Fruit fly (Drosophila melanogaster) whole organism, embryonic: Measurements from ENCODE around the gene Bili.

ENCODE experiments used
- Asciz ChIP-seq: fragments of 200-800 bp; sonication (Bioruptor generic); optimal IDR thresholded peaks from 2 replicates; lab custom pipeline; 2017; ENCODE audit warnings: missing biosample characterization, mild to moderate bottlenecking, missing genetic modification characterization, missing genetic modification reagents
- CG10462 ChIP-seq: fragments of 200-800 bp; sonication (Bioruptor generic); optimal IDR thresholded peaks from 2 replicates; lab custom pipeline; 2016; ENCODE audit warnings: missing biosample characterization, missing genetic modification characterization
- CG10979 ChIP-seq: fragments of 200-800 bp; sonication (Bioruptor generic); optimal IDR thresholded peaks from 2 replicates; lab custom pipeline; 2018; ENCODE audit warnings: missing biosample characterization, mild to moderate bottlenecking, missing genetic modification characterization, moderate library complexity
- CG11695 ChIP-seq: fragments of 200-800 bp; sonication (Bioruptor generic); IDR thresholded peaks from 3 replicates; pipeline ENCODE4 v1.3.6; 2022; ENCODE audit warnings: missing biosample characterization, missing genetic modification characterization
- CG11723 ChIP-seq: fragments of 200-800 bp; sonication (Bioruptor generic); optimal IDR thresholded peaks from 2 replicates; lab custom pipeline; 2017; ENCODE audit warnings: missing biosample characterization, mild to moderate bottlenecking, missing genetic modification characterization
- CG12219 ChIP-seq: fragments of 200-800 bp; sonication (Bioruptor generic); optimal IDR thresholded peaks from 3 replicates; lab custom pipeline; 2018; ENCODE audit warnings: missing biosample characterization, mild to moderate bottlenecking, missing genetic modification characterization
- CG12236 ChIP-seq: fragments of 200-800 bp; sonication (Bioruptor generic); optimal IDR thresholded peaks from 2 replicates; lab custom pipeline; 2016; ENCODE audit warnings: missing biosample characterization, missing genetic modification characterization
- CG14667 ChIP-seq: fragments of 200-800 bp; sonication (Bioruptor generic); IDR thresholded peaks from 2 replicates; pipeline ENCODE4 v1.3.6; 2022; ENCODE audit warnings: missing biosample characterization, missing genetic modification characterization
- CG15269 ChIP-seq: fragments of 200-800 bp; sonication (Bioruptor generic); optimal IDR thresholded peaks from 2 replicates; lab custom pipeline; 2018; ENCODE audit warnings: missing biosample characterization, mild to moderate bottlenecking, missing genetic modification characterization, moderate library complexity
- CG15696 ChIP-seq: fragments of 200-800 bp; sonication (Bioruptor generic); optimal IDR thresholded peaks from 2 replicates; lab custom pipeline; 2019; ENCODE audit warnings: missing biosample characterization, mild to moderate bottlenecking, missing genetic modification characterization, moderate library complexity
- CG17385 ChIP-seq: fragments of 200-800 bp; sonication (Bioruptor generic); optimal IDR thresholded peaks from 3 replicates; lab custom pipeline; 2018; ENCODE audit warnings: missing biosample characterization, mild to moderate bottlenecking, missing genetic modification characterization
- CG17912 ChIP-seq: fragments of 200-800 bp; sonication (Bioruptor generic); optimal IDR thresholded peaks from 2 replicates; lab custom pipeline; 2018; ENCODE audit warnings: missing biosample characterization, mild to moderate bottlenecking, missing genetic modification characterization
- CG2120 ChIP-seq: fragments of 200-800 bp; sonication (Bioruptor generic); optimal IDR thresholded peaks from 3 replicates; lab custom pipeline; 2016; ENCODE audit warnings: missing biosample characterization, missing genetic modification characterization
- CG2678 ChIP-seq: fragments of 200-800 bp; sonication (Bioruptor generic); optimal IDR thresholded peaks from 3 replicates; lab custom pipeline; 2019; ENCODE audit warnings: missing biosample characterization, mild to moderate bottlenecking, missing genetic modification characterization, moderate library complexity
- CG30403 ChIP-seq: fragments of 200-800 bp; sonication (Bioruptor generic); optimal IDR thresholded peaks from 3 replicates; lab custom pipeline; 2016; ENCODE audit warnings: missing biosample characterization, missing genetic modification characterization
- CG3065 ChIP-seq: fragments of 200-800 bp; sonication (Bioruptor generic); optimal IDR thresholded peaks from 2 replicates; lab custom pipeline; 2016; ENCODE audit warnings: missing biosample characterization, missing genetic modification characterization
- CG43689 ChIP-seq: fragments of 200-800 bp; sonication (Bioruptor generic); IDR thresholded peaks from 2 replicates; pipeline ENCODE4 v1.3.6; 2022; ENCODE audit warnings: missing biosample characterization, missing genetic modification characterization
- CG6175 ChIP-seq: fragments of 200-800 bp; sonication (Bioruptor generic); IDR thresholded peaks from 3 replicates; pipeline ENCODE4 v1.3.6; 2022; ENCODE audit warnings: missing biosample characterization, missing genetic modification characterization
- CG6272 ChIP-seq: fragments of 200-800 bp; sonication (Bioruptor generic); IDR thresholded peaks from 2 replicates; pipeline ENCODE4 v1.3.6; 2022; ENCODE audit warnings: missing biosample characterization, missing genetic modification characterization
- CG9437 ChIP-seq: fragments of 200-800 bp; sonication (Bioruptor generic); optimal IDR thresholded peaks from 2 replicates; lab custom pipeline; 2018; ENCODE audit warnings: missing biosample characterization, mild to moderate bottlenecking, missing genetic modification characterization
- Dll ChIP-seq: fragments of 200-800 bp; sonication (Bioruptor generic); IDR thresholded peaks from 4 replicates; pipeline ENCODE4 v1.3.6; 2022; ENCODE audit warnings: missing biosample characterization, missing genetic modification characterization; ENCODE audit not compliant: partially characterized antibody
- Dref ChIP-seq: fragments of 200-800 bp; sonication (Bioruptor generic); IDR thresholded peaks from 2 replicates; pipeline ENCODE4 v1.3.6; 2022; ENCODE audit warnings: missing biosample characterization, missing genetic modification characterization
- ERR ChIP-seq: fragments of 200-800 bp; sonication (Bioruptor generic); optimal IDR thresholded peaks from 2 replicates; lab custom pipeline; 2016; ENCODE audit warnings: missing biosample characterization, missing genetic modification characterization
- Ets97D ChIP-seq: fragments of 200-800 bp; sonication (Bioruptor generic); optimal IDR thresholded peaks from 3 replicates; lab custom pipeline; 2016; ENCODE audit warnings: missing biosample characterization, missing genetic modification characterization
- HLHmδ ChIP-seq: fragments of 200-800 bp; sonication (Bioruptor generic); optimal IDR thresholded peaks from 2 replicates; lab custom pipeline; 2018; ENCODE audit warnings: missing biosample characterization, mild to moderate bottlenecking, missing genetic modification characterization, moderate library complexity
- Hand ChIP-seq: fragments of 200-800 bp; sonication (Bioruptor generic); optimal IDR thresholded peaks from 2 replicates; lab custom pipeline; 2017; ENCODE audit warnings: mild to moderate bottlenecking, missing biosample characterization, missing genetic modification reagents, missing genetic modification characterization
- Kr ChIP-seq: fragments of 200-800 bp; sonication (Bioruptor generic); optimal IDR thresholded peaks from 2 replicates; lab custom pipeline; 2017; ENCODE audit warnings: missing biosample characterization, mild to moderate bottlenecking, missing genetic modification characterization
- MBD-R2 ChIP-seq: fragments of 200-800 bp; sonication (Bioruptor generic); IDR thresholded peaks from 2 replicates; pipeline ENCODE4 v1.3.6; 2022; ENCODE audit warnings: missing biosample characterization, missing genetic modification characterization
- Mad ChIP-seq: fragments of 200-800 bp; sonication (Bioruptor generic); optimal IDR thresholded peaks from 2 replicates; lab custom pipeline; 2016; ENCODE audit warnings: missing biosample characterization, missing genetic modification characterization
- NC2β ChIP-seq: fragments of 200-800 bp; sonication (Bioruptor generic); optimal IDR thresholded peaks from 2 replicates; lab custom pipeline; 2016; ENCODE audit warnings: missing biosample characterization, missing genetic modification characterization
- Nf-YC ChIP-seq: fragments of 200-800 bp; optimal IDR thresholded peaks from 3 replicates; lab custom pipeline; 2019; ENCODE audit warnings: missing biosample characterization, mild to moderate bottlenecking, missing genetic modification characterization, moderate library complexity
- Sry-δ ChIP-seq: fragments of 200-800 bp; sonication (Bioruptor generic); optimal IDR thresholded peaks from 2 replicates; lab custom pipeline; 2016; ENCODE audit warnings: missing biosample characterization, missing genetic modification characterization
- bcd ChIP-seq: fragments of 200-800 bp; sonication (Bioruptor generic); optimal IDR thresholded peaks from 2 replicates; lab custom pipeline; 2017; ENCODE audit warnings: missing biosample characterization, mild to moderate bottlenecking, missing genetic modification characterization
- bigmax ChIP-seq: fragments of 200-800 bp; sonication (Bioruptor generic); optimal IDR thresholded peaks from 2 replicates; lab custom pipeline; 2018; ENCODE audit warnings: missing biosample characterization, mild to moderate bottlenecking, missing genetic modification characterization
- bsh ChIP-seq, 2 experiments: fragments of 200-800 bp; sonication (Bioruptor generic); optimal IDR thresholded peaks; 2 replicates each; lab custom pipeline; 2017 to 2018; ENCODE audit warnings: mild to moderate bottlenecking in 2 of 2, missing biosample characterization in 2 of 2, missing genetic modification characterization in 2 of 2, moderate library complexity in 1 of 2
- caup ChIP-seq: fragments of 200-800 bp; sonication (Bioruptor generic); optimal IDR thresholded peaks from 3 replicates; lab custom pipeline; 2017; ENCODE audit warnings: missing biosample characterization, mild to moderate bottlenecking, missing genetic modification characterization, moderate library complexity; ENCODE audit not compliant: severe bottlenecking
- chif ChIP-seq, 2 experiments: fragments of 200-800 bp; sonication (Bioruptor generic); optimal IDR thresholded peaks; 3 replicates each; lab custom pipeline; 2016; ENCODE audit warnings: missing biosample characterization in 2 of 2, missing genetic modification characterization in 2 of 2
- dimm ChIP-seq: fragments of 200-800 bp; sonication (Bioruptor generic); IDR thresholded peaks from 2 replicates; pipeline ENCODE4 v1.3.6; 2022; ENCODE audit warnings: missing biosample characterization, missing genetic modification characterization
- dmrt11E ChIP-seq: fragments of 200-800 bp; sonication (Bioruptor generic); optimal IDR thresholded peaks from 3 replicates; lab custom pipeline; 2018; ENCODE audit warnings: missing biosample characterization, mild to moderate bottlenecking, missing genetic modification characterization, moderate library complexity
- esg ChIP-seq: fragments of 200-800 bp; sonication (Bioruptor generic); conservative IDR thresholded peaks from 2 replicates; pipeline ENCODE4 v1.3.6; 2022; ENCODE audit warnings: missing biosample characterization, missing genetic modification characterization
- fd96Cb ChIP-seq: fragments of 200-800 bp; sonication (Bioruptor generic); optimal IDR thresholded peaks from 2 replicates; lab custom pipeline; 2018; ENCODE audit warnings: missing biosample characterization, mild to moderate bottlenecking, missing genetic modification characterization, moderate library complexity
- grn ChIP-seq: fragments of 200-800 bp; sonication (Bioruptor generic); optimal IDR thresholded peaks from 3 replicates; lab custom pipeline; 2017; ENCODE audit warnings: missing biosample characterization, missing genetic modification characterization
- inv ChIP-seq: fragments of 200-800 bp; sonication (Bioruptor generic); IDR thresholded peaks from 2 replicates; pipeline ENCODE4 v1.3.6; 2022; ENCODE audit warnings: missing biosample characterization, missing genetic modification characterization; ENCODE audit not compliant: partially characterized antibody
- lbe ChIP-seq: fragments of 200-800 bp; sonication (Bioruptor generic); optimal IDR thresholded peaks from 2 replicates; lab custom pipeline; 2016; ENCODE audit warnings: missing biosample characterization, mild to moderate bottlenecking, missing genetic modification characterization
- lola ChIP-seq, 3 experiments: fragments of >200 bp in 2 of 3; fragments of 200-800 bp in 1 of 3; sonication (Bioruptor generic) in 1 of 3; optimal IDR thresholded peaks; 2 replicates each; lab custom pipeline; 2017 to 2019; ENCODE audit warnings: missing biosample characterization in 3 of 3, missing genetic modification characterization in 3 of 3, mild to moderate bottlenecking in 1 of 3, moderate library complexity in 1 of 3
- sc ChIP-seq, 3 experiments: fragments of >200 bp in 2 of 3; fragments of 200-800 bp in 1 of 3; sonication (Bioruptor generic) in 1 of 3; optimal IDR thresholded peaks; 2 replicates in 2 of 3; 3 replicates in 1 of 3; lab custom pipeline; 2017; ENCODE audit warnings: mild to moderate bottlenecking in 1 of 3, missing biosample characterization in 1 of 3, missing genetic modification characterization in 1 of 3, missing genetic modification reagents in 1 of 3
- schlank ChIP-seq: fragments of 200-800 bp; sonication (Bioruptor generic); optimal IDR thresholded peaks from 2 replicates; lab custom pipeline; 2018; ENCODE audit warnings: missing biosample characterization, mild to moderate bottlenecking, missing genetic modification characterization
- sima ChIP-seq: fragments of 200-800 bp; sonication (Bioruptor generic); optimal IDR thresholded peaks from 2 replicates; lab custom pipeline; 2016; ENCODE audit warnings: missing biosample characterization, missing genetic modification characterization
- vvl ChIP-seq: fragments of 200-800 bp; sonication (Bioruptor generic); IDR thresholded peaks from 2 replicates; pipeline ENCODE4 v1.3.6; 2022; ENCODE audit warnings: missing biosample characterization, missing genetic modification characterization
- zen2 ChIP-seq: fragments of 200-800 bp; sonication (Bioruptor generic); IDR thresholded peaks from 3 replicates; pipeline ENCODE4 v1.3.6; 2022; ENCODE audit warnings: missing biosample characterization, missing genetic modification characterization; ENCODE audit not compliant: partially characterized antibody

The Bili gene

DNA sequence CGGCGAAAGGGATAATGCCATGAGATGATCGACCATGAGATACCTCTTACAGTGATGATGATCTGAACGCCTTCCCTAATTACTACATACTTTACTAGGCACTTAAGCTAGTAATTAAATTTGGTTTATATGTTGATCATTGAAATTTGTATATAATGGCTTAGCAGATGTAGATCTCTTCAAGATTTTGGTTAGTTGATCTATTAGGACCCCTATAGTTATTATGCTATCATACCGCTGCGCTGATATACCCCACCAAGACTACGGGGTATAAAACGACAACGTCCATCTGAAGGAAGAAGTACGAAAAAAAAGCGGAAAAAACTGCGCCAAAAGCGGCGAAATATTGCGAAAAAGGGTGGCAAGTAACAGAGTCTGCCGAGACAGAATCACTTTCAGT is 43.1 kb downstream of the Bili start (continued):
- TF ChIP-seq zen2 (GFP tag; lab: Robert Waterston, UW) (no peak), HLHmδ (GFP tag; lab: Kevin White, UChicago) (no peak), vvl (GFP tag; lab: Robert Waterston, UW) (0 out of 2 replicates have a peak, but pooled peaks have one; percentile 24), caup (no peak), Hand (no peak), CG2120 (GFP tag; lab: Kevin White, UChicago) (no peak), Kr (GFP tag; lab: Kevin White, UChicago) (no peak), CG14667 (GFP tag; lab: Robert Waterston, UW) (no peak), Asciz (GFP tag; lab: Kevin White, UChicago) (no peak), fd96Cb (tag; lab: Kevin White, UChicago) (peak; percentile 59), esg (GFP tag; lab: Robert Waterston, UW) (no peak), ERR (GFP tag; lab: Kevin White, UChicago) (no peak), schlank (tag; lab: Kevin White, UChicago) (no peak), CG3065 (no peak), NC2β (GFP tag; lab: Kevin White, UChicago) (no peak), CG12219 (GFP tag; lab: Kevin White, UChicago) (no peak), sima (GFP tag; lab: Kevin White, UChicago) (no peak), CG12236 (no peak), CG17385 (GFP tag; lab: Kevin White, UChicago) (no peak), lbe (GFP tag; lab: Kevin White, UChicago) (no peak), CG11723 (GFP tag; lab: Kevin White, UChicago) (no peak), dmrt11E (tag; lab: Kevin White, UChicago) (peak; percentile 71), CG15269 (tag; lab: Kevin White, UChicago) (no peak), Dll (GFP tag; lab: Robert Waterston, UW) (no peak), bcd (GFP tag; lab: Kevin White, UChicago) (peak; percentile 20), CG6175 (GFP tag; lab: Robert Waterston, UW) (no peak), chif (GFP tag; optimal IDR thresholded peaks at IDR 0.05; lab: Kevin White, UChicago) (peak in 1 of 2 experiments; percentile 42), CG15696 (tag; lab: Kevin White, UChicago) (peak; percentile 66), inv (GFP tag; lab: Robert Waterston, UW) (no peak), sc (optimal IDR thresholded peaks at IDR 0.05; lab: Kevin White, UChicago) (no peak), sc (GFP tag; optimal IDR thresholded peaks at IDR 0.05; lab: Kevin White, UChicago) (no peak), CG43689 (GFP tag; lab: Robert Waterston, UW) (no peak), dimm (no peak), bigmax (GFP tag; lab: Kevin White, UChicago) (no peak), CG9437 (GFP tag; lab: Kevin White, UChicago) (no peak), Nf-YC (tag; lab: Kevin White, UChicago) (no peak), Dref (GFP tag; lab: Robert Waterston, UW) (no peak), CG30403 (GFP tag; lab: Kevin White, UChicago) (peak; percentile 14), CG17912 (GFP tag; lab: Kevin White, UChicago) (no peak), Mad (no peak), grn (GFP tag; lab: Kevin White, UChicago) (no peak), CG6272 (GFP tag; lab: Robert Waterston, UW) (no peak), MBD-R2 (no peak), CG10979 (tag; lab: Kevin White, UChicago) (peak; percentile 71), CG10462 (GFP tag; lab: Kevin White, UChicago) (no peak), CG11695 (GFP tag; lab: Robert Waterston, UW) (no peak), bsh (GFP tag; optimal IDR thresholded peaks at IDR 0.05; lab: Kevin White, UChicago) (peak in 1 of 2 experiments; percentile 14), CG2678 (peak; percentile 46), lola (GFP tag; optimal IDR thresholded peaks at IDR 0.05; lab: Kevin White, UChicago) (peak in 1 of 3 experiments; percentile 55), Sry-δ (GFP tag; lab: Kevin White, UChicago) (no peak), Ets97D (GFP tag; lab: Kevin White, UChicago) (no peak)
